Fruit fly (Drosophila melanogaster) whole organism, embryonic: ENCODE results near the gene CG31021.

ENCODE experiments used
- BEAF-32 ChIP-seq: fragments of 200-800 bp; sonication (Bioruptor generic); optimal IDR thresholded peaks from 3 replicates; lab custom pipeline; 2017; ENCODE audit warnings: missing biosample characterization, missing genetic modification characterization, mild to moderate bottlenecking, moderate library complexity, missing genetic modification reagents
- CG10209 ChIP-seq: fragments of 200-800 bp; sonication (Bioruptor generic); optimal IDR thresholded peaks from 3 replicates; lab custom pipeline; 2017; ENCODE audit warnings: missing biosample characterization, mild to moderate bottlenecking, missing genetic modification characterization, missing genetic modification reagents
- CG12071 ChIP-seq: fragments of 200-800 bp; sonication (Bioruptor generic); optimal IDR thresholded peaks from 3 replicates; lab custom pipeline; 2018; ENCODE audit warnings: missing biosample characterization, mild to moderate bottlenecking, missing genetic modification characterization
- CG12219 ChIP-seq: fragments of 200-800 bp; sonication (Bioruptor generic); optimal IDR thresholded peaks from 3 replicates; lab custom pipeline; 2018; ENCODE audit warnings: missing biosample characterization, mild to moderate bottlenecking, missing genetic modification characterization
- CG12744 ChIP-seq: fragments of 200-800 bp; sonication (Bioruptor generic); optimal IDR thresholded peaks from 2 replicates; lab custom pipeline; 2016; ENCODE audit warnings: missing biosample characterization, missing genetic modification characterization
- CG13287 ChIP-seq: fragments of 200-800 bp; sonication (Bioruptor generic); IDR thresholded peaks from 2 replicates; pipeline ENCODE4 v1.3.6; 2022; ENCODE audit warnings: missing biosample characterization, missing genetic modification characterization; ENCODE audit not compliant: partially characterized antibody
- CG1602 ChIP-seq: fragments of 200-800 bp; sonication (Bioruptor generic); optimal IDR thresholded peaks from 3 replicates; lab custom pipeline; 2016; ENCODE audit warnings: missing biosample characterization, missing genetic modification characterization
- CG1603 ChIP-seq: fragments of 200-800 bp; sonication (Bioruptor generic); optimal IDR thresholded peaks from 2 replicates; lab custom pipeline; 2019; ENCODE audit warnings: missing biosample characterization, mild to moderate bottlenecking, missing genetic modification characterization, moderate library complexity
- CG17186 ChIP-seq: fragments of 200-800 bp; sonication (Bioruptor generic); optimal IDR thresholded peaks from 3 replicates; lab custom pipeline; 2017; ENCODE audit warnings: missing biosample characterization, missing genetic modification reagents, missing genetic modification characterization
- CG18599 ChIP-seq: fragments of 200-800 bp; sonication (Bioruptor generic); optimal IDR thresholded peaks from 3 replicates; lab custom pipeline; 2017; ENCODE audit warnings: missing biosample characterization, missing genetic modification characterization, mild to moderate bottlenecking, moderate library complexity, missing genetic modification reagents
- CG18764 ChIP-seq: fragments of 200-800 bp; sonication (Bioruptor generic); optimal IDR thresholded peaks from 3 replicates; lab custom pipeline; 2016; ENCODE audit warnings: missing biosample characterization, missing genetic modification characterization
- CG2202 ChIP-seq: fragments of 200-800 bp; sonication (Bioruptor generic); optimal IDR thresholded peaks from 2 replicates; lab custom pipeline; 2018; ENCODE audit warnings: missing biosample characterization, mild to moderate bottlenecking, missing genetic modification characterization
- CG3065 ChIP-seq: fragments of 200-800 bp; sonication (Bioruptor generic); optimal IDR thresholded peaks from 2 replicates; lab custom pipeline; 2016; ENCODE audit warnings: missing biosample characterization, missing genetic modification characterization
- CG3163 ChIP-seq: fragments of 200-800 bp; sonication (Bioruptor generic); optimal IDR thresholded peaks from 3 replicates; lab custom pipeline; 2016; ENCODE audit warnings: missing biosample characterization, missing genetic modification characterization
- CG32532 ChIP-seq: fragments of 200-800 bp; sonication (Bioruptor generic); IDR thresholded peaks from 2 replicates; pipeline ENCODE4 v1.3.6; 2022; ENCODE audit warnings: missing biosample characterization, missing genetic modification characterization
- CG3407 ChIP-seq: fragments of 200-800 bp; sonication (Bioruptor generic); optimal IDR thresholded peaks from 2 replicates; lab custom pipeline; 2018; ENCODE audit warnings: missing biosample characterization, mild to moderate bottlenecking, missing genetic modification characterization
- CG6654 ChIP-seq: fragments of 200-800 bp; sonication (Bioruptor generic); optimal IDR thresholded peaks from 2 replicates; lab custom pipeline; 2017; ENCODE audit warnings: missing biosample characterization, mild to moderate bottlenecking, missing genetic modification characterization
- CG6791 ChIP-seq: fragments of 200-800 bp; sonication (Bioruptor generic); IDR thresholded peaks from 3 replicates; pipeline ENCODE4 v1.3.6; 2022; ENCODE audit warnings: missing biosample characterization, missing genetic modification characterization; ENCODE audit not compliant: partially characterized antibody
- CG7928 ChIP-seq: fragments of 200-800 bp; sonication (Bioruptor generic); optimal IDR thresholded peaks from 2 replicates; lab custom pipeline; 2017; ENCODE audit warnings: missing biosample characterization, mild to moderate bottlenecking, missing genetic modification characterization
- CG7987 ChIP-seq: fragments of 200-800 bp; sonication (Bioruptor generic); optimal IDR thresholded peaks from 2 replicates; lab custom pipeline; 2018; ENCODE audit warnings: missing biosample characterization, mild to moderate bottlenecking, missing genetic modification characterization, moderate library complexity
- CG9609 ChIP-seq: fragments of 200-800 bp; sonication (Bioruptor generic); optimal IDR thresholded peaks from 3 replicates; lab custom pipeline; 2016; ENCODE audit warnings: missing biosample characterization, missing genetic modification characterization
- CG9817 ChIP-seq: fragments of 200-800 bp; sonication (Bioruptor generic); optimal IDR thresholded peaks from 2 replicates; lab custom pipeline; 2018; ENCODE audit warnings: missing biosample characterization, mild to moderate bottlenecking, missing genetic modification characterization, moderate library complexity
- CrebB ChIP-seq: fragments of 200-800 bp; sonication (Bioruptor generic); optimal IDR thresholded peaks from 3 replicates; lab custom pipeline; 2018; ENCODE audit warnings: missing biosample characterization, mild to moderate bottlenecking, missing genetic modification characterization
- D19B ChIP-seq: fragments of 200-800 bp; sonication (Bioruptor generic); optimal IDR thresholded peaks from 2 replicates; lab custom pipeline; 2017; ENCODE audit warnings: missing biosample characterization, mild to moderate bottlenecking, missing genetic modification characterization
- ERR ChIP-seq: fragments of 200-800 bp; sonication (Bioruptor generic); optimal IDR thresholded peaks from 2 replicates; lab custom pipeline; 2016; ENCODE audit warnings: missing biosample characterization, missing genetic modification characterization
- Hsf ChIP-seq: fragments of 200-800 bp; sonication (Bioruptor generic); optimal IDR thresholded peaks from 3 replicates; lab custom pipeline; 2016; ENCODE audit warnings: missing biosample characterization, missing genetic modification characterization
- MESR4 ChIP-seq: fragments of 200-800 bp; sonication (Bioruptor generic); optimal IDR thresholded peaks from 2 replicates; lab custom pipeline; 2018; ENCODE audit warnings: missing biosample characterization, mild to moderate bottlenecking, missing genetic modification characterization, moderate library complexity
- Myb ChIP-seq: fragments of 200-800 bp; sonication (Bioruptor generic); optimal IDR thresholded peaks from 2 replicates; lab custom pipeline; 2016; ENCODE audit warnings: missing biosample characterization, missing genetic modification characterization
- Oaz ChIP-seq: fragments of 200-800 bp; sonication (Bioruptor generic); IDR thresholded peaks from 2 replicates; pipeline ENCODE4 v1.3.6; 2022; ENCODE audit warnings: missing biosample characterization, missing genetic modification characterization
- Ravus ChIP-seq: fragments of 200-800 bp; sonication (Bioruptor generic); IDR thresholded peaks from 2 replicates; pipeline ENCODE4 v1.3.6; 2022; ENCODE audit warnings: missing biosample characterization, missing genetic modification characterization
- Sox102F ChIP-seq: fragments of 200-800 bp; sonication (Bioruptor generic); optimal IDR thresholded peaks from 2 replicates; lab custom pipeline; 2018; ENCODE audit warnings: missing biosample characterization, mild to moderate bottlenecking, missing genetic modification characterization, moderate library complexity
- TFAM ChIP-seq: fragments of 200-800 bp; sonication (Bioruptor generic); optimal IDR thresholded peaks from 2 replicates; lab custom pipeline; 2017; ENCODE audit warnings: missing biosample characterization, missing genetic modification characterization, inconsistent platforms
- Xbp1 ChIP-seq: fragments of 200-800 bp; sonication (Bioruptor generic); optimal IDR thresholded peaks from 3 replicates; lab custom pipeline; 2016; ENCODE audit warnings: missing biosample characterization, mild to moderate bottlenecking, missing genetic modification characterization
- bcd ChIP-seq: fragments of 200-800 bp; sonication (Bioruptor generic); optimal IDR thresholded peaks from 2 replicates; lab custom pipeline; 2017; ENCODE audit warnings: missing biosample characterization, mild to moderate bottlenecking, missing genetic modification characterization
- cas ChIP-seq: fragments of 200-800 bp; sonication (Bioruptor generic); IDR thresholded peaks from 2 replicates; pipeline ENCODE4 v1.3.6; 2022; ENCODE audit warnings: missing biosample characterization, missing genetic modification characterization
- chif ChIP-seq, 2 experiments: fragments of 200-800 bp; sonication (Bioruptor generic); optimal IDR thresholded peaks; 3 replicates each; lab custom pipeline; 2016; ENCODE audit warnings: missing biosample characterization in 2 of 2, missing genetic modification characterization in 2 of 2
- chinmo ChIP-seq: fragments of 200-800 bp; sonication (Bioruptor generic); IDR thresholded peaks from 4 replicates; pipeline ENCODE4 v1.3.6; 2022; ENCODE audit warnings: missing biosample characterization, missing genetic modification characterization; ENCODE audit not compliant: partially characterized antibody
- chm ChIP-seq: fragments of 200-800 bp; sonication (Bioruptor generic); IDR thresholded peaks from 2 replicates; pipeline ENCODE4 v1.3.6; 2022; ENCODE audit warnings: missing biosample characterization, missing genetic modification characterization
- crp ChIP-seq, 2 experiments: fragments of 200-800 bp; sonication (Bioruptor generic); optimal IDR thresholded peaks; 2 replicates in 1 of 2; 3 replicates in 1 of 2; lab custom pipeline; 2017; ENCODE audit warnings: missing biosample characterization in 2 of 2, missing genetic modification characterization in 2 of 2, mild to moderate bottlenecking in 1 of 2, moderate library complexity in 1 of 2
- emc ChIP-seq: fragments of 200-800 bp; sonication (Bioruptor generic); optimal IDR thresholded peaks from 2 replicates; lab custom pipeline; 2016; ENCODE audit warnings: missing biosample characterization, missing genetic modification characterization
- eve ChIP-seq, 2 experiments: fragments of >200 bp; optimal IDR thresholded peaks; 2 replicates each; lab custom pipeline; 2017; ENCODE audit warnings: missing biosample characterization in 2 of 2, missing genetic modification characterization in 2 of 2
- gsb ChIP-seq: fragments of 200-800 bp; sonication (Bioruptor generic); IDR thresholded peaks from 2 replicates; pipeline ENCODE4 v1.3.6; 2022; ENCODE audit warnings: missing biosample characterization, missing genetic modification characterization
- gsb-n ChIP-seq: fragments of 200-800 bp; sonication (Bioruptor generic); optimal IDR thresholded peaks from 3 replicates; lab custom pipeline; 2018; ENCODE audit warnings: missing biosample characterization, mild to moderate bottlenecking, missing genetic modification characterization
- jumu ChIP-seq: fragments of 200-800 bp; sonication (Bioruptor generic); optimal IDR thresholded peaks from 3 replicates; lab custom pipeline; 2016; ENCODE audit warnings: missing biosample characterization, missing genetic modification characterization
- lab ChIP-seq: fragments of 200-800 bp; sonication (Bioruptor generic); optimal IDR thresholded peaks from 3 replicates; lab custom pipeline; 2017; ENCODE audit warnings: missing biosample characterization, missing genetic modification characterization, mild to moderate bottlenecking, moderate library complexity, missing genetic modification reagents
- lov ChIP-seq, 2 experiments: fragments of 200-800 bp in 1 of 2; fragments of >200 bp in 1 of 2; sonication (Bioruptor generic) in 1 of 2; IDR thresholded peaks in 1 of 2; optimal IDR thresholded peaks in 1 of 2; 2 replicates in 1 of 2; 3 replicates in 1 of 2; pipeline versions ENCODE4 v1.3.6 to Lab custom; 2017 to 2022; ENCODE audit warnings: missing biosample characterization in 1 of 2, missing genetic modification characterization in 1 of 2
- sob ChIP-seq: fragments of 200-800 bp; sonication (Bioruptor generic); IDR thresholded peaks from 2 replicates; pipeline ENCODE4 v1.3.6; 2022; ENCODE audit warnings: missing biosample characterization, missing genetic modification characterization
- tin ChIP-seq: fragments of 200-800 bp; sonication (Bioruptor generic); optimal IDR thresholded peaks from 3 replicates; lab custom pipeline; 2016; ENCODE audit warnings: missing biosample characterization, missing genetic modification characterization

Gene CG31021

dm6 chr3R:30570554-30571141, 31.4 kb upstream of the CG31021 start (continued):
- peak; percentile 84 for TF ChIP-seq lab (GFP tag; lab: Kevin White, UChicago)
- peak; percentile 69 for TF ChIP-seq CG3407
- no peak for TF ChIP-seq CG6791
- peak; percentile 44 for TF ChIP-seq CrebB (tag; lab: Kevin White, UChicago)
- peak; percentile 74 for TF ChIP-seq CG12071 (GFP tag; lab: Kevin White, UChicago)
- peak; percentile 64; the same call in 1 of the 2 replicates for TF ChIP-seq CG32532
- no peak for TF ChIP-seq Myb (GFP tag; lab: Kevin White, UChicago)
- TF ChIP-seq CG9609 = peak; percentile 46
- peak; percentile 83 for TF ChIP-seq gsb-n (tag; lab: Kevin White, UChicago)
- no peak; the same call in 1 of the 2 replicates for TF ChIP-seq Ravus (GFP tag; lab: Robert Waterston, UW)
- TF ChIP-seq CG3065 (GFP tag; lab: Kevin White, UChicago) = peak; percentile 6
- TF ChIP-seq D19B (GFP tag; lab: Kevin White, UChicago) = no peak
- TF ChIP-seq CG1603 (tag; lab: Kevin White, UChicago) = peak; percentile 96
- TF ChIP-seq CG12219 = peak; percentile 82
- peak; percentile 70 to 76 for TF ChIP-seq chif (GFP tag; optimal IDR thresholded peaks at IDR 0.05; lab: Kevin White, UChicago)
- peak; percentile 73 for TF ChIP-seq CG9817
- TF ChIP-seq gsb (GFP tag; lab: Robert Waterston, UW) = peak; percentile 67
- TF ChIP-seq CG17186 (GFP tag; lab: Kevin White, UChicago) = peak; percentile 28
- TF ChIP-seq crp (GFP tag; optimal IDR thresholded peaks at IDR 0.05; lab: Kevin White, UChicago) = peak in 1 of 2 experiments; percentile 19
- TF ChIP-seq jumu (GFP tag; lab: Kevin White, UChicago) = peak; percentile 71
- TF ChIP-seq CG3163 (GFP tag; lab: Kevin White, UChicago) = no peak
- no peak for TF ChIP-seq emc (GFP tag; lab: Kevin White, UChicago)
- TF ChIP-seq CG2202 (tag; lab: Kevin White, UChicago) = peak; percentile 68
- TF ChIP-seq CG7987 (GFP tag; lab: Kevin White, UChicago) = peak; percentile 24
- peak; percentile 92 for TF ChIP-seq Sox102F (GFP tag; lab: Kevin White, UChicago)
- TF ChIP-seq BEAF-32 (GFP tag; lab: Kevin White, UChicago) = no peak
- TF ChIP-seq CG12744 (GFP tag; lab: Kevin White, UChicago) = peak; percentile 22
- peak; percentile 73 for TF ChIP-seq tin (GFP tag; lab: Kevin White, UChicago)
- TF ChIP-seq CG10209 (GFP tag; lab: Kevin White, UChicago) = peak; percentile 85
- no peak for TF ChIP-seq CG13287 (GFP tag; lab: Robert Waterston, UW)
- peak in 1 of 2 experiments; percentile 86 for TF ChIP-seq eve (GFP tag; optimal IDR thresholded peaks at IDR 0.05; lab: Kevin White, UChicago)
- TF ChIP-seq ERR (GFP tag; lab: Kevin White, UChicago) = peak; percentile 45
- TF ChIP-seq Oaz (GFP tag; lab: Robert Waterston, UW) = peak; percentile 72
- peak; percentile 36; the same call in 1 of the 4 replicates for TF ChIP-seq chinmo
- no peak for TF ChIP-seq lov (optimal IDR thresholded peaks at IDR 0.05; lab: Kevin White, UChicago)
- no peak for TF ChIP-seq lov (GFP tag; IDR thresholded peaks at IDR 0.05; lab: Robert Waterston, UW)
- no peak for TF ChIP-seq sob
- TF ChIP-seq CG7928 = no peak
- TF ChIP-seq CG1602 (GFP tag; lab: Kevin White, UChicago) = peak; percentile 71
- TF ChIP-seq MESR4 (GFP tag; lab: Kevin White, UChicago) = no peak
- TF ChIP-seq Xbp1 (GFP tag; lab: Kevin White, UChicago) = peak; percentile 82
- TF ChIP-seq TFAM (GFP tag; lab: Kevin White, UChicago) = peak; percentile 32
- peak; percentile 42 for TF ChIP-seq CG18764 (GFP tag; lab: Kevin White, UChicago)
- TF ChIP-seq cas (GFP tag; lab: Robert Waterston, UW) = 0 out of 2 replicates have a peak, but pooled peaks have one; percentile 8
- TF ChIP-seq bcd = peak; percentile 75
- TF ChIP-seq chm (GFP tag; lab: Robert Waterston, UW) = peak; percentile 82
- peak; percentile 78 for TF ChIP-seq CG18599 (GFP tag; lab: Kevin White, UChicago)
- TF ChIP-seq CG6654 (GFP tag; lab: Kevin White, UChicago) = peak; percentile 39
- peak; percentile 64 for TF ChIP-seq Hsf
